Worm (Caenorhabditis elegans) whole organism, mixed stage, embryonic: ENCODE results near the gene C13G3.1.

Experiments
- elt-1 ChIP-seq: sonication (generic microtip); optimal IDR thresholded peaks from 2 replicates; lab custom pipeline; 2017; ENCODE audit warnings: missing genetic modification characterization, mild to moderate bottlenecking, missing compliant biosample characterization, antibody characterized with exemption, moderate library complexity, borderline replicate concordance; ENCODE audit not compliant: insufficient read depth
- elt-3 ChIP-seq: fragments of 150-350 bp; optimal IDR thresholded peaks from 2 replicates; lab custom pipeline; 2014; ENCODE audit warnings: missing biosample characterization, missing genetic modification characterization
- lin-13 ChIP-seq: fragments of 150-350 bp; optimal IDR thresholded peaks from 2 replicates; lab custom pipeline; 2014; ENCODE audit warnings: missing biosample characterization, missing genetic modification characterization
- nhr-12 ChIP-seq: fragments of 150-350 bp; optimal IDR thresholded peaks from 2 replicates; lab custom pipeline; 2014; ENCODE audit warnings: missing biosample characterization, missing genetic modification characterization
- nhr-237 ChIP-seq: fragments of 150-350 bp; optimal IDR thresholded peaks from 2 replicates; lab custom pipeline; 2014; ENCODE audit warnings: missing biosample characterization, missing genetic modification characterization
- pha-4 ChIP-seq: fragments of 150-350 bp; optimal IDR thresholded peaks from 2 replicates; lab custom pipeline; 2018; ENCODE audit warnings: missing biosample characterization, missing genetic modification reagents, missing genetic modification characterization
- ztf-11 ChIP-seq: fragments of 150-350 bp; optimal IDR thresholded peaks from 2 replicates; lab custom pipeline; 2014; ENCODE audit warnings: missing biosample characterization, missing genetic modification characterization

- TF ChIP-seq elt-3 (tag; lab: Kevin White, UChicago) = no peak
- no peak for TF ChIP-seq nhr-12
- no peak for TF ChIP-seq pha-4 (tag; lab: Kevin White, UChicago)
- no peak for TF ChIP-seq lin-13 (tag; lab: Kevin White, UChicago)
- no peak for TF ChIP-seq ztf-11
- TF ChIP-seq elt-1 (tag; lab: Kevin White, UChicago) = no peak
- TF ChIP-seq nhr-237 (tag; lab: Kevin White, UChicago) = no peak
These were observed 49.6 kb upstream of the C13G3.1 start for ce11 chrV:11061887-11062286.
